Fruit fly (Drosophila melanogaster): ENCODE results near the gene RhoGAP71E.

RhoGAP71E gene

dm6 chr3L:15610109-15610508 lies 21.4 kb downstream of the RhoGAP71E start, which contains the start of gene CG7650 (continued):
- TF ChIP-seq CG7963 (GFP tag; IDR thresholded peaks at IDR 0.05; ENCODE audit: partially characterized antibody), result peak; percentile 79
- TF ChIP-seq Fer1 (GFP tag; optimal IDR thresholded peaks at IDR 0.05), result peak; percentile 16
- TF ChIP-seq exex (tag; optimal IDR thresholded peaks at IDR 0.05), result peak; percentile 68
- TF ChIP-seq fd102C (GFP tag; optimal IDR thresholded peaks at IDR 0.05), result no peak
- TF ChIP-seq CG2199 (GFP tag; IDR thresholded peaks at IDR 0.05), result no peak
- no peak for TF ChIP-seq Nf-YC (tag; optimal IDR thresholded peaks at IDR 0.05)
- no peak for TF ChIP-seq CG10274 (GFP tag; optimal IDR thresholded peaks at IDR 0.05)
- TF ChIP-seq grn (GFP tag; optimal IDR thresholded peaks at IDR 0.05), result no peak
- TF ChIP-seq CG14860 (GFP tag; IDR thresholded peaks at IDR 0.05; ENCODE audit: partially characterized antibody), result peak; percentile 83
- TF ChIP-seq CG2712 (tag; optimal IDR thresholded peaks at IDR 0.05), result peak; percentile 22
- TF ChIP-seq CG7987 (GFP tag; optimal IDR thresholded peaks at IDR 0.05), result no peak
- TF ChIP-seq Vsx1 (GFP tag; optimal IDR thresholded peaks at IDR 0.05), result no peak
- TF ChIP-seq Atf6 (GFP tag; IDR thresholded peaks at IDR 0.05), result no peak
- TF ChIP-seq amos (GFP tag; IDR thresholded peaks at IDR 0.05; ENCODE audit: partially characterized antibody), result peak; percentile 92
- no peak for TF ChIP-seq zfh2 (GFP tag; optimal IDR thresholded peaks at IDR 0.05)
- TF ChIP-seq onecut (GFP tag; IDR thresholded peaks at IDR 0.05), result no peak
- no peak for TF ChIP-seq kah (GFP tag; optimal IDR thresholded peaks at IDR 0.05)
- TF ChIP-seq da (GFP tag; optimal IDR thresholded peaks at IDR 0.05), result no peak
- no peak for TF ChIP-seq jigr1 (GFP tag; IDR thresholded peaks at IDR 0.05)
- peak; percentile 12 for TF ChIP-seq Ets97D (GFP tag; optimal IDR thresholded peaks at IDR 0.05)
- no peak for TF ChIP-seq CG9932 (GFP tag; IDR thresholded peaks at IDR 0.05)
- no peak for TF ChIP-seq CG17359 (tag; optimal IDR thresholded peaks at IDR 0.05)
- no peak for TF ChIP-seq Nf-YB (GFP tag; optimal IDR thresholded peaks at IDR 0.05)
- no peak for TF ChIP-seq CG9727 (GFP tag; optimal IDR thresholded peaks at IDR 0.05)
- no peak for TF ChIP-seq pita (GFP tag; optimal IDR thresholded peaks at IDR 0.05)
- TF ChIP-seq CG4360 (GFP tag; IDR thresholded peaks at IDR 0.05), result no peak
- TF ChIP-seq CG6689 (GFP tag; IDR thresholded peaks at IDR 0.05), result no peak
- peak; percentile 94 for TF ChIP-seq CG34224 (GFP tag; IDR thresholded peaks at IDR 0.05; ENCODE audit: partially characterized antibody)
- no peak for TF ChIP-seq Med (GFP tag)
- TF ChIP-seq ewg (GFP tag; optimal IDR thresholded peaks at IDR 0.05), result no peak
- TF ChIP-seq ab (GFP tag; optimal IDR thresholded peaks at IDR 0.05), result no peak
- no peak for TF ChIP-seq Fer3 (tag; optimal IDR thresholded peaks at IDR 0.05)
- peak; percentile 96 for TF ChIP-seq Dll (GFP tag; IDR thresholded peaks at IDR 0.05; ENCODE audit: partially characterized antibody)
- TF ChIP-seq ac (GFP tag; optimal IDR thresholded peaks at IDR 0.05), result no peak
- TF ChIP-seq rib (GFP tag; IDR thresholded peaks at IDR 0.05), result no peak
- TF ChIP-seq org-1 (GFP tag; optimal IDR thresholded peaks at IDR 0.05), result no peak
- TF ChIP-seq Mes4 (GFP tag; optimal IDR thresholded peaks at IDR 0.05), result no peak
- no peak for TF ChIP-seq PHDP (tag; optimal IDR thresholded peaks at IDR 0.05)
- peak; percentile 87 for TF ChIP-seq BEAF-32 (GFP tag; optimal IDR thresholded peaks at IDR 0.05)
- TF ChIP-seq CG6854 (GFP tag; optimal IDR thresholded peaks at IDR 0.05), result no peak
- TF ChIP-seq Doc2 (GFP tag; IDR thresholded peaks at IDR 0.05), result no peak
- TF ChIP-seq YL-1 (GFP tag; optimal IDR thresholded peaks at IDR 0.05), result peak; percentile 74
- peak; percentile 94 for TF ChIP-seq unc-4 (GFP tag; IDR thresholded peaks at IDR 0.05; ENCODE audit: partially characterized antibody)
- peak; percentile 60; the same call in 1 of the 2 replicates for TF ChIP-seq nerfin-2 (GFP tag; IDR thresholded peaks at IDR 0.05; ENCODE audit: partially characterized antibody)
- TF ChIP-seq CG14441 (GFP tag; IDR thresholded peaks at IDR 0.05), result no peak
- TF ChIP-seq CG13296 (GFP tag; optimal IDR thresholded peaks at IDR 0.05), result no peak
- no peak for TF ChIP-seq Gug (GFP tag; IDR thresholded peaks at IDR 0.05)
- TF ChIP-seq CG6791 (GFP tag; IDR thresholded peaks at IDR 0.05; ENCODE audit: partially characterized antibody), result peak; percentile 88
- TF ChIP-seq ATbp (GFP tag; optimal IDR thresholded peaks at IDR 0.05), result no peak
- TF ChIP-seq Antp (GFP tag; optimal IDR thresholded peaks at IDR 0.05), result no peak
- TF ChIP-seq CG32767 (GFP tag; IDR thresholded peaks at IDR 0.05), result no peak

All from whole organism, embryonic.